Worm (Caenorhabditis elegans): ENCODE results near the gene gba-3.

Gene gba-3

ce11 chrIV:17440417-17440816, 32.7 kb upstream of the gba-3 start, which contains the start of gene F08A7.1:
F08A7.1 (plus strand) TSS chrIV:17440607.
- TF ChIP-seq ceh-13 (GFP tag; optimal IDR thresholded peaks at IDR 0.05) (no peak), ama-1 (optimal IDR thresholded peaks at IDR 0.05) (no peak), flt-1 (GFP tag; IDR thresholded peaks at IDR 0.05) (no peak), tbx-11 (GFP tag; IDR thresholded peaks at IDR 0.05) (no peak), tbx-37 (GFP tag; conservative IDR thresholded peaks at IDR 0.05) (no peak), aly-1 (tag; optimal IDR thresholded peaks at IDR 0.05) (no peak), pes-1 (GFP tag; IDR thresholded peaks at IDR 0.05) (no peak), hmg-4 (GFP tag; optimal IDR thresholded peaks at IDR 0.05) (no peak), scrt-1 (GFP tag; IDR thresholded peaks at IDR 0.05) (no peak), tra-4 (tag; optimal IDR thresholded peaks at IDR 0.05) (no peak)

DNA sequence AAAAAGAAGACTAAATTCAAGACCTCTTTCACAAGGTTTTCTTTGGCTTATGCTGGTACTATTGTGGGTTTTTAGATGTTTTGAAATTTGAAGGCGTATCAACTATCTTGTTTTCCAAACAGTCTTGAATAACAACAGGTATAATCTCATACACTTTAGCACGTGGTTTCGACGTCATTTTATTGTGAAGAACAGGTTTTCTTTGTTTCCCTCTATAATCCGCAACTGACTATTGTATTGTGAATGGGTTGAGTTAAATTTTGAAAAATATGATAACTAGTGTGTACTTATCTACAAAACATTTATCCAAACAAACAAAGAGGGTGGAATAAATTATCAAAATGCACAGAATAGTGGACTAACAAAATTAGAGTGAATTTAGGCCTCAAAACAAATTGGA, 31.9 kb upstream of the gba-3 start:
- TF ChIP-seq aly-1 (tag; optimal IDR thresholded peaks at IDR 0.05), result no peak

DNA sequence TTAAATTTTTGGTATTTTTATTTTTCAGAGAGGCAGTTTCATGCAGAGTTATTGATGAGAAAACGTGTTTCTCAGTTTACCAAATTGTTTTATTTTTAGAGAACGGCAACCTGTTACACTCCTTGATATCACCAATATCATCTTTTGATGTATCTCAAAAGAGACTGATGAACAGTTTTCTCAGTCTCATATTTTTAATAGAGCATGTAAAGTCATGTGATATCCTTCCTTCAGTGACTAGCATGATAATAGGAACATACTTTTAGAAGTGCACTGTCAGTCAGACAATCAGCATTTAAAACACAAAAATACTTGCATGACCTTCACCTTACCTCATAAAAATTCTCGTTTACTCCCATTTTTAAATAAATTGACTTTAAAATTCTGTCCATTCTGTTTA, 30.6 kb upstream of the gba-3 start, which contains the start of gene F11E6.11:
Gene F11E6.11 (plus strand): TSS at position 325 of the 400 bp plus-strand sequence.
- no peak for TF ChIP-seq tra-4 (tag; optimal IDR thresholded peaks at IDR 0.05)
- no peak for TF ChIP-seq scrt-1 (GFP tag; IDR thresholded peaks at IDR 0.05)
- no peak for TF ChIP-seq tbx-37 (GFP tag; conservative IDR thresholded peaks at IDR 0.05)
- TF ChIP-seq flt-1 (GFP tag; IDR thresholded peaks at IDR 0.05), result no peak
- no peak for TF ChIP-seq tbx-11 (GFP tag; IDR thresholded peaks at IDR 0.05)
- TF ChIP-seq hmg-4 (GFP tag; optimal IDR thresholded peaks at IDR 0.05), result no peak
- no peak for TF ChIP-seq hmbx-1 (tag; optimal IDR thresholded peaks at IDR 0.05)
- TF ChIP-seq aly-1 (tag; optimal IDR thresholded peaks at IDR 0.05), result no peak
- TF ChIP-seq B0310.2 (tag; optimal IDR thresholded peaks at IDR 0.05), result no peak
- no peak for TF ChIP-seq sea-1 (GFP tag; conservative IDR thresholded peaks at IDR 0.05)
- TF ChIP-seq ceh-36 (tag; optimal IDR thresholded peaks at IDR 0.05), result no peak
- no peak for TF ChIP-seq ceh-13 (GFP tag; optimal IDR thresholded peaks at IDR 0.05)
- no peak for TF ChIP-seq F13C5.2 (tag; optimal IDR thresholded peaks at IDR 0.05)
- TF ChIP-seq pes-1 (GFP tag; IDR thresholded peaks at IDR 0.05), result no peak
- TF ChIP-seq hnd-1 (tag; optimal IDR thresholded peaks at IDR 0.05), result no peak

DNA sequence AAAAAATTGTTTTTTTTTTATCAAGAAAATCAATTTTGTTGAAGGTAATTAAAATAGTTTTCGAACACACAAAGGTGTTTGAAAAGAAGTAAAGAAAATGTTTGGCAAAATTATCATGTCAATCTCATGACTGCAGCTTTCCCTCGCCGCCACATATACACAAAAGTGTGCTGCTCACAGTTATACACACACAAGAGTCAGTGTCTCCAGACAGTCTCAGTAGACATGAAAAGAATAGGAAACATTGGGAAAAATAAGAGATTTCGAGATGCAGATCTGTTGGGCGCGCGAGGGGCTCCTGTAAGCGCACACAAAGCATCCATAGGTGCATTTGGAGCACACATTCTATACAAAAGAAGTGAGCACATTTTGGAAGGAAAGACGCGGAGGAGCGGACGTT, 24.8 kb upstream of the gba-3 start:
- TF ChIP-seq tbx-37 (GFP tag; conservative IDR thresholded peaks at IDR 0.05) (no peak), ceh-13 (GFP tag; optimal IDR thresholded peaks at IDR 0.05) (no peak), sea-1 (GFP tag; conservative IDR thresholded peaks at IDR 0.05) (no peak), ets-7 (tag; optimal IDR thresholded peaks at IDR 0.05) (no peak), aly-1 (tag; optimal IDR thresholded peaks at IDR 0.05) (no peak), F13C5.2 (tag; optimal IDR thresholded peaks at IDR 0.05) (no peak), ceh-36 (tag; optimal IDR thresholded peaks at IDR 0.05) (no peak), ama-1 (optimal IDR thresholded peaks at IDR 0.05) (no peak), tra-4 (tag; optimal IDR thresholded peaks at IDR 0.05) (no peak), pes-1 (GFP tag; IDR thresholded peaks at IDR 0.05) (no peak), scrt-1 (GFP tag; IDR thresholded peaks at IDR 0.05) (no peak), hmbx-1 (tag; optimal IDR thresholded peaks at IDR 0.05) (no peak), hnd-1 (tag; optimal IDR thresholded peaks at IDR 0.05) (no peak), hmg-4 (GFP tag; optimal IDR thresholded peaks at IDR 0.05) (no peak), B0310.2 (tag; optimal IDR thresholded peaks at IDR 0.05) (no peak), flt-1 (GFP tag; IDR thresholded peaks at IDR 0.05) (no peak), tbx-11 (GFP tag; IDR thresholded peaks at IDR 0.05) (no peak)

ce11 chrIV:17450443-17450842, 22.7 kb upstream of the gba-3 start, which contains the start of gene F11E6.8:
F11E6.8 (minus strand) TSS chrIV:17450543.
- TF ChIP-seq tbx-37 (GFP tag; conservative IDR thresholded peaks at IDR 0.05) (no peak), hmbx-1 (tag; optimal IDR thresholded peaks at IDR 0.05) (no peak), aly-1 (tag; optimal IDR thresholded peaks at IDR 0.05) (no peak), scrt-1 (GFP tag; IDR thresholded peaks at IDR 0.05) (no peak), F13C5.2 (tag; optimal IDR thresholded peaks at IDR 0.05) (no peak), flt-1 (GFP tag; IDR thresholded peaks at IDR 0.05) (no peak), ama-1 (optimal IDR thresholded peaks at IDR 0.05) (no peak)

- TF ChIP-seq hmg-4 (GFP tag; optimal IDR thresholded peaks at IDR 0.05) (no peak), B0310.2 (tag; optimal IDR thresholded peaks at IDR 0.05) (no peak), tbx-37 (GFP tag; conservative IDR thresholded peaks at IDR 0.05) (no peak), ceh-36 (tag; optimal IDR thresholded peaks at IDR 0.05) (no peak), ceh-13 (GFP tag; optimal IDR thresholded peaks at IDR 0.05) (no peak), flt-1 (GFP tag; IDR thresholded peaks at IDR 0.05) (no peak), scrt-1 (GFP tag; IDR thresholded peaks at IDR 0.05) (no peak), sea-1 (GFP tag; conservative IDR thresholded peaks at IDR 0.05) (no peak)
These were observed 19.9 kb upstream of the gba-3 start for ce11 chrIV:17453200-17453599.

DNA sequence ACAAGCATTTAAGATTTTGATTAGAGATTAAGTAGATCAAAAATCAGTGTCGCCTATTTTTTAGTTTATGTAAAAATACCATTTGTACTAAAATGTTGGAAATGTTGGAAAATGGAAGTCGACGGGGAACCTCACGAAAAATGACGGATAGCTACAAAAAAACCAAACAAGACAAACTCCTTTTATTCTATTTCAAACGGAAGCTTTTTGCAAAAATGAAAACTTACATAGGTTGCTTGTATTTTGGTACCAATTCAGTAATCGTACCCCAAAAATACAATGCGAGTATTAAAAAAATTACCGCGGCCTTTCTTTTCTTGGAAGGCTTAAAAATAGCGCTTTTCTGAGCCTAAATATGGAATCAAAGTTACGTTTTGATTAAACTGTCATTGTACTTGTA, 19.1 kb upstream of the gba-3 start:
- TF ChIP-seq F13C5.2 (tag; optimal IDR thresholded peaks at IDR 0.05) (no peak), ama-1 (optimal IDR thresholded peaks at IDR 0.05) (no peak), ceh-36 (tag; optimal IDR thresholded peaks at IDR 0.05) (no peak), tbx-37 (GFP tag; conservative IDR thresholded peaks at IDR 0.05) (no peak), pes-1 (GFP tag; IDR thresholded peaks at IDR 0.05) (no peak), hmg-4 (GFP tag; optimal IDR thresholded peaks at IDR 0.05) (no peak), hmbx-1 (tag; optimal IDR thresholded peaks at IDR 0.05) (no peak)

DNA sequence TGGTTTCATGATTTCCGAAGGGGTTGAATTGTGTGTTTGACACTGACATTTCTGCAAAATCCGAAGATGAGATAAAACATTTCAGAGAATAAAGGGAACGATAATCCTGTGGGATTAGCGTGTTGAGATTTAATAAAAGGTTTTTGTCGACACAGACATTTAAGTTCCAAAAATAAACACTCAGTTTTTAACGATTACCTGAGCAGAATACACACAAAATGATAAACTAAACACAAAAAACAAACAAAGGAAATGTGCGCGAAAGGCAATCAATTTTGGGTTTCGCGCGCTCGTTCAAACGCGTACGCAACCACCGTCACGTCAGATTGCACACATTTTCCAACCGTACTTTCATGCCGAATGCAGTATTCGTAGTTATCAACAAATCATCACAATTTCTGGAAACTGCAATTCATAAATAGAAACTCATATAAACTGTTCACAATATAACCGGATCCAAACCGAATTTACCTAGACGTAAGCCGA, 11.9 kb upstream of the gba-3 start, which contains the start of gene rif-1.1:
Gene rif-1.1 (minus strand): TSS at position 51 of the 486 bp plus-strand sequence.
- TF ChIP-seq B0310.2 (tag; optimal IDR thresholded peaks at IDR 0.05) (no peak), ama-1 (optimal IDR thresholded peaks at IDR 0.05) (no peak), sea-1 (GFP tag; conservative IDR thresholded peaks at IDR 0.05) (no peak), aly-1 (tag; optimal IDR thresholded peaks at IDR 0.05) (no peak), tbx-37 (GFP tag; conservative IDR thresholded peaks at IDR 0.05) (no peak)

All from whole organism, early embryonic.